Worm (Caenorhabditis elegans) whole organism, L2 larva: Measurements from ENCODE around the gene nhr-269.

Source experiments
- F13H6.1 ChIP-seq: sonication (generic microtip); optimal IDR thresholded peaks from 2 replicates; lab custom pipeline; 2016; ENCODE audit warnings: missing genetic modification characterization, missing compliant biosample characterization
- Y55F3AM.14 ChIP-seq: fragments of 200-800 bp; sonication (Bioruptor generic); optimal IDR thresholded peaks from 2 replicates; lab custom pipeline; 2018; ENCODE audit warnings: mild to moderate bottlenecking, missing genetic modification characterization, missing compliant biosample characterization
- ZK546.5 ChIP-seq: sonication (generic microtip); optimal IDR thresholded peaks from 2 replicates; lab custom pipeline; 2017; ENCODE audit warnings: missing biosample characterization, missing genetic modification characterization
- alr-1 ChIP-seq: fragments of 150-350 bp; optimal IDR thresholded peaks from 2 replicates; lab custom pipeline; 2014; ENCODE audit warnings: missing biosample characterization, missing genetic modification characterization
- aly-2 ChIP-seq: fragments of 150-350 bp; optimal IDR thresholded peaks from 2 replicates; lab custom pipeline; 2014; ENCODE audit warnings: missing biosample characterization, missing genetic modification characterization
- ama-1 ChIP-seq: fragments of 150-350 bp; optimal IDR thresholded peaks from 2 replicates; lab custom pipeline; 2018; ENCODE audit warnings: inconsistent platforms
- ceh-16 ChIP-seq: fragments of 150-350 bp; optimal IDR thresholded peaks from 2 replicates; lab custom pipeline; 2014; ENCODE audit warnings: missing biosample characterization, missing genetic modification characterization
- ceh-82 ChIP-seq: fragments of 150-350 bp; optimal IDR thresholded peaks from 2 replicates; lab custom pipeline; 2014; ENCODE audit warnings: missing biosample characterization, missing genetic modification characterization
- crh-2 ChIP-seq: sonication (generic microtip); optimal IDR thresholded peaks from 2 replicates; lab custom pipeline; 2017; ENCODE audit warnings: missing biosample characterization, missing genetic modification characterization
- dmd-4 ChIP-seq: sonication (generic microtip); optimal IDR thresholded peaks from 2 replicates; lab custom pipeline; 2017; ENCODE audit warnings: missing biosample characterization, missing genetic modification characterization
- egl-27 ChIP-seq: sonication (generic microtip); optimal IDR thresholded peaks from 3 replicates; lab custom pipeline; 2017; ENCODE audit warnings: missing biosample characterization, missing genetic modification reagents, missing genetic modification characterization
- elt-1 ChIP-seq: fragments of 150-350 bp; optimal IDR thresholded peaks from 2 replicates; lab custom pipeline; 2014; ENCODE audit warnings: missing biosample characterization, missing genetic modification characterization
- elt-3 ChIP-seq: sonication (generic microtip); optimal IDR thresholded peaks from 2 replicates; lab custom pipeline; 2017; ENCODE audit warnings: missing biosample characterization, missing genetic modification characterization
- lin-11 ChIP-seq: fragments of 150-350 bp; sonication (generic microtip); optimal IDR thresholded peaks from 2 replicates; lab custom pipeline; 2014; ENCODE audit warnings: missing biosample characterization, missing genetic modification characterization, inconsistent platforms, mixed read lengths
- lin-13 ChIP-seq: fragments of 150-350 bp; optimal IDR thresholded peaks from 2 replicates; lab custom pipeline; 2014; ENCODE audit warnings: missing biosample characterization, missing genetic modification reagents, missing genetic modification characterization
- lsy-2 ChIP-seq, 2 experiments: fragments of 150-350 bp in 1 of 2; sonication (generic microtip) in 1 of 2; optimal IDR thresholded peaks; 2 replicates each; lab custom pipeline; 2014 to 2017; ENCODE audit warnings: missing biosample characterization in 2 of 2, missing genetic modification characterization in 2 of 2
- mab-5 ChIP-seq: fragments of 150-350 bp; optimal IDR thresholded peaks from 2 replicates; lab custom pipeline; 2014; ENCODE audit warnings: missing biosample characterization, missing genetic modification characterization
- mbf-1 ChIP-seq: sonication (generic microtip); optimal IDR thresholded peaks from 2 replicates; lab custom pipeline; 2017; ENCODE audit warnings: missing biosample characterization, missing genetic modification characterization
- nhr-12 ChIP-seq: fragments of 150-350 bp; optimal IDR thresholded peaks from 2 replicates; lab custom pipeline; 2014; ENCODE audit warnings: missing biosample characterization, missing genetic modification characterization
- nhr-129 ChIP-seq: fragments of 150-350 bp; optimal IDR thresholded peaks from 2 replicates; lab custom pipeline; 2014; ENCODE audit warnings: missing biosample characterization, missing genetic modification characterization
- nhr-21 ChIP-seq: fragments of 150-350 bp; optimal IDR thresholded peaks from 2 replicates; lab custom pipeline; 2014; ENCODE audit warnings: missing biosample characterization, missing genetic modification characterization
- nhr-237 ChIP-seq: fragments of 150-350 bp; optimal IDR thresholded peaks from 2 replicates; lab custom pipeline; 2014; ENCODE audit warnings: missing biosample characterization, missing genetic modification characterization
- nhr-25 ChIP-seq: fragments of 150-350 bp; sonication (generic microtip); optimal IDR thresholded peaks from 3 replicates; lab custom pipeline; 2014; ENCODE audit warnings: missing biosample characterization, missing genetic modification characterization
- nhr-6 ChIP-seq: fragments of 150-350 bp; optimal IDR thresholded peaks from 2 replicates; lab custom pipeline; 2014; ENCODE audit warnings: missing biosample characterization, missing genetic modification characterization
- nhr-77 ChIP-seq: fragments of 150-350 bp; optimal IDR thresholded peaks from 2 replicates; lab custom pipeline; 2014; ENCODE audit warnings: missing biosample characterization, missing genetic modification characterization
- peb-1 ChIP-seq: fragments of 150-350 bp; optimal IDR thresholded peaks from 2 replicates; lab custom pipeline; 2014; ENCODE audit warnings: missing biosample characterization, missing genetic modification characterization
- skn-1 ChIP-seq: sonication (generic microtip); optimal IDR thresholded peaks from 2 replicates; lab custom pipeline; 2017; ENCODE audit warnings: missing biosample characterization, missing genetic modification characterization
- sma-9 ChIP-seq, 2 experiments: fragments of 150-350 bp in 1 of 2; sonication (generic microtip) in 1 of 2; optimal IDR thresholded peaks; 2 replicates each; lab custom pipeline; 2014 to 2016; ENCODE audit warnings: missing genetic modification characterization in 2 of 2, mild to moderate bottlenecking in 1 of 2, missing biosample characterization in 1 of 2, missing compliant biosample characterization in 1 of 2, missing genetic modification reagents in 1 of 2, moderate library complexity in 1 of 2
- unc-62 ChIP-seq: fragments of 150-350 bp; optimal IDR thresholded peaks from 2 replicates; lab custom pipeline; 2014; ENCODE audit warnings: missing biosample characterization, missing genetic modification reagents, missing genetic modification characterization
- ztf-1 ChIP-seq: fragments of 200-800 bp; sonication (Bioruptor generic); conservative IDR thresholded peaks from 2 replicates; pipeline ENCODE4 v1.3.6; 2022; ENCODE audit warnings: missing genetic modification characterization, missing compliant biosample characterization

The nhr-269 gene

DNA sequence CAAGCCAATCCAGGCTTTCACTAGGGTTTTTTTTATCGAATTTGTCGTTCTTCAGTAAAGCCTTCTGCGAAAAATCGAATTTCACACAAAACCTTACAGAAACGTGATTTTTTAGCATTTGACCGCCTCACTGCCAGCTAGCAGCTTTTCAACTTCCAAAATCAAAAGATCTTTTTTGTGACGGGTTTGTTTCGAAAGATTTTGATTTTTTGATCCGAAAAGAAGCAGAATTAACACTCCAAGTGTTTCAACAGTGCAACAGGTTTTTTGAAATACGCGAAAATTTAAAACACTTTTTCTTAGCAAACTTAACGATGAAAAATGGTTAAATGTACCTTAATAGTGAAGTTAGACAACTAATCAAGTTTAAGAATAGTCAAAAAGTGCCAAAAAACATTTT lies 28.2 kb downstream of the nhr-269 start, which contains the start of gene clec-229:
Gene clec-229 (minus strand): TSS at position 101 of the 400 bp plus-strand sequence.
- TF ChIP-seq nhr-12 (tag; lab: Kevin White, UChicago) (no peak), nhr-25 (tag; lab: Kevin White, UChicago) (no peak), ceh-82 (no peak), nhr-21 (tag; lab: Kevin White, UChicago) (no peak)

DNA sequence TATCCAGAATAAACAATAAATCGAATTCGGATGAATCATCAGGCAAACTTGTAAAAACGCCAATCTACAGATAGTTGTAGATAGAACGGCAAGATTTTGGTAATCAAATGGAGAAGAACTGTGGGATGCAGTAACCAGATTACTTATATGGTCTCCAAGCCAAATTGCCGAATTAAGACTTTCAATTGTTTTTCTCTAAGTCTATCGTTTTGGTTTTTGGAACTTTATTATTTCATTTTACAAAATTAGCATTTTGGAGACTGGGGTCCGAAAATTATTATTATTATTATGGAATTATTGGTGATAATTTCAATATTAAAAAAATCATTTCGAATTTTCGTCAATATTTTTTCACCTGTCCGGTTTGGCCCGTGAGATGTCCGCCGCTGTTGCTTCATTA lies 30.2 kb downstream of the nhr-269 start, which contains the start of gene clec-228:
Gene clec-228 (minus strand): TSS at position 101 of the 400 bp plus-strand sequence.
- no peak for TF ChIP-seq nhr-129 (tag; lab: Kevin White, UChicago)
- TF ChIP-seq unc-62 (GFP tag; lab: Kevin White, UChicago): no peak
- no peak for TF ChIP-seq mbf-1 (tag; lab: Kevin White, UChicago)
- no peak for TF ChIP-seq nhr-237 (tag; lab: Kevin White, UChicago)

DNA sequence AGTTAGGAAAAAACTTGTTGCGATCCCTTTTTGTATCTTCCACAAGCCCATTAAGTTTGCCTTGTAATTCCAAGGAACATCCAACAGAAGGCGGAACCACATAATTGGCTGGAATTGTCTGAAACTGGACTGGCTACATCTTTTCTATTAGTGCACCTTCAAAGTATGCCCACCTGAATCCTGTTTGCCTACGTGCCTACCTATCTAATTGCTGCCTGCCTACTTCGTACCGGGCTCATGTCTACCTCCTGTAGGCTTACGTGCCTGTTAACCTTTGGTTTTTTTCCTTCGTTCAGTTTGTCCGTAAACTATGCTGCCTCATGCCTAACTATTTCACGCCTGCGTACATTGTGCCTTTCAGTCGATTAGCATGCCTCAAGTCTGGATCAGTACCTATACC lies 32.2 kb downstream of the nhr-269 start, which contains the start of gene wrt-7:
Gene wrt-7 (minus strand): TSS at position 101 of the 400 bp plus-strand sequence.
- no peak for TF ChIP-seq ZK546.5 (tag; lab: Kevin White, UChicago)
- TF ChIP-seq mab-5 (tag; lab: Kevin White, UChicago): no peak
- TF ChIP-seq nhr-129 (tag; lab: Kevin White, UChicago): no peak
- TF ChIP-seq nhr-25 (tag; lab: Kevin White, UChicago): no peak
- TF ChIP-seq aly-2: no peak
- no peak for TF ChIP-seq lsy-2 (tag; optimal IDR thresholded peaks at IDR 0.05; lab: Kevin White, UChicago)
- no peak for TF ChIP-seq alr-1 (tag; lab: Kevin White, UChicago)
- TF ChIP-seq ama-1 (lab: Kevin White, UChicago): no peak
- no peak for TF ChIP-seq F13H6.1 (tag; lab: Kevin White, UChicago)
- no peak for TF ChIP-seq crh-2 (tag; lab: Kevin White, UChicago)
- TF ChIP-seq ceh-16 (tag; lab: Kevin White, UChicago): no peak
- TF ChIP-seq egl-27 (tag; lab: Kevin White, UChicago): no peak
- no peak for TF ChIP-seq unc-62 (GFP tag; lab: Kevin White, UChicago)
- no peak for TF ChIP-seq ztf-1 (GFP tag; lab: Robert Waterston, UW)
- no peak for TF ChIP-seq dmd-4 (tag; lab: Kevin White, UChicago)
- TF ChIP-seq Y55F3AM.14: no peak
- TF ChIP-seq, all 48 proteins: peak for 0

DNA sequence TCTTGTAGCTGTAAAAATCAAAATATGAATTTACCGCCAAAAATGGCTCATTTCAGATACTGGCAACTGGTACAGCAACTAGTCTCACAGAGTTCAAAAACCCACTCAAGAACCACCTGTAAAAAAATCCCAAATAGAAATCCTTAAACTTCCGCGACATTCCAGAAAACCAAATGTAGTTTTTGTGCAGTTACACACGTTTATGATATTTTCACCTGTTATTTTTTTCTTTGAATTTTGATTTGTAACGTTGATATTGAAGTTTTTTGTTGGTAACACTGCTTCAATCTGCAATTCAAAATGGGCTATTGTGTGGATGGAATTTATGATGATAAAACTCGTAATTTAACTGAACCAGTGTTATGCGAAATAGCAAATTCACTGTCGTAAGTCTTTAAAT lies 36.8 kb downstream of the nhr-269 start, which contains the start of gene srw-113:
Gene srw-113 (plus strand): TSS at position 301 of the 400 bp plus-strand sequence.
- TF ChIP-seq mbf-1 (tag; lab: Kevin White, UChicago): no peak
- no peak for TF ChIP-seq nhr-6 (tag; lab: Kevin White, UChicago)
- no peak for TF ChIP-seq F13H6.1 (tag; lab: Kevin White, UChicago)
- TF ChIP-seq lin-11: no peak
- TF ChIP-seq, all 48 proteins: peak for 0

DNA sequence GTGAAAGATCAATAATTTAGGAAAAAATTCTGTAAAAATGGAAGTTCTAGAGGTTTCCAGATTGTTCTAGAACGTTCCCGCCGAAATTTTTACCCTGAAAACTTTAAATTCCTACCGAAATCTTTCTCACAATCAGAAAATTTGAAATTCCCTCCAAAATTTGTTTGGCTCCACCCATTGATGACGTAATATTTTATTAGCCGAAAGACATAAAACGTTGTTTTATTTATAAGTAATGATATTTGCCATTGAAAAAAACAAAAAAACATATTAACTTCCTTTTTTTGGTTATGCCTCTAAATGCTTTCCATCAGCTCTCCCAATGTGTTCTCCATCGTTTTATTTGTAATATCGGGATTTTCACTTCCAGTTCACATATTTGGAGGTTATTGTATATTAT lies 39.3 kb downstream of the nhr-269 start, which contains the start of gene srh-295:
Gene srh-295 (plus strand): TSS at position 301 of the 400 bp plus-strand sequence.
- no peak for TF ChIP-seq sma-9 (GFP tag; optimal IDR thresholded peaks at IDR 0.05; lab: Kevin White, UChicago)
- no peak for TF ChIP-seq sma-9 (tag; optimal IDR thresholded peaks at IDR 0.05; lab: Kevin White, UChicago)
- no peak for TF ChIP-seq ztf-1 (GFP tag; lab: Robert Waterston, UW)
- no peak for TF ChIP-seq unc-62 (GFP tag; lab: Kevin White, UChicago)
- TF ChIP-seq lin-13 (GFP tag; lab: Kevin White, UChicago): no peak
- TF ChIP-seq nhr-129 (tag; lab: Kevin White, UChicago): no peak
- no peak for TF ChIP-seq ama-1 (lab: Kevin White, UChicago)
- TF ChIP-seq skn-1: no peak
- no peak for TF ChIP-seq peb-1 (tag; lab: Kevin White, UChicago)
- no peak for TF ChIP-seq nhr-77 (tag; lab: Kevin White, UChicago)
- no peak for TF ChIP-seq ceh-82
- no peak for TF ChIP-seq lsy-2 (tag; optimal IDR thresholded peaks at IDR 0.05; lab: Kevin White, UChicago)
- no peak for TF ChIP-seq dmd-4 (tag; lab: Kevin White, UChicago)
- no peak for TF ChIP-seq elt-3
- TF ChIP-seq elt-1 (tag; lab: Kevin White, UChicago): no peak
- TF ChIP-seq aly-2: no peak
